Fruit fly (Drosophila melanogaster) whole organism, embryonic: ENCODE measurements around the gene Fer3HCH.
A peak's percentile ranks its signal among the peaks of the same experiment; 100 is the strongest.

Source experiments
- ATbp ChIP-seq: fragments of 200-800 bp; sonication (Bioruptor generic); optimal IDR thresholded peaks from 2 replicates; lab custom pipeline; 2017; ENCODE audit warnings: missing biosample characterization, mild to moderate bottlenecking, missing genetic modification characterization, missing genetic modification reagents
- BEAF-32 ChIP-seq: fragments of 200-800 bp; sonication (Bioruptor generic); optimal IDR thresholded peaks from 3 replicates; lab custom pipeline; 2017; ENCODE audit warnings: missing biosample characterization, missing genetic modification characterization, mild to moderate bottlenecking, moderate library complexity, missing genetic modification reagents
- CG10321 ChIP-seq: fragments of 200-800 bp; sonication (Bioruptor generic); IDR thresholded peaks from 2 replicates; pipeline ENCODE4 v1.3.6; 2022; ENCODE audit warnings: missing biosample characterization, missing genetic modification characterization
- CG11560 ChIP-seq: fragments of 200-800 bp; sonication (Bioruptor generic); IDR thresholded peaks from 3 replicates; pipeline ENCODE4 v1.3.6; 2022; ENCODE audit warnings: missing biosample characterization, missing genetic modification characterization
- CG12155 ChIP-seq: fragments of 200-800 bp; sonication (Bioruptor generic); optimal IDR thresholded peaks from 3 replicates; lab custom pipeline; 2016; ENCODE audit warnings: missing biosample characterization, missing genetic modification characterization
- CG1233 ChIP-seq: fragments of 200-800 bp; sonication (Bioruptor generic); optimal IDR thresholded peaks from 4 replicates; lab custom pipeline; 2018; ENCODE audit warnings: missing biosample characterization, mild to moderate bottlenecking, missing genetic modification characterization
- CG12391 ChIP-seq: fragments of 200-800 bp; sonication (Bioruptor generic); optimal IDR thresholded peaks from 3 replicates; lab custom pipeline; 2018; ENCODE audit warnings: missing biosample characterization, mild to moderate bottlenecking, missing genetic modification characterization, moderate library complexity
- CG14050 ChIP-seq: fragments of 200-800 bp; sonication (Bioruptor generic); IDR thresholded peaks from 3 replicates; pipeline ENCODE4 v1.3.6; 2022; ENCODE audit warnings: missing biosample characterization, missing genetic modification characterization
- CG1647 ChIP-seq: fragments of 200-800 bp; sonication (Bioruptor generic); optimal IDR thresholded peaks from 3 replicates; lab custom pipeline; 2016; ENCODE audit warnings: missing biosample characterization, missing genetic modification characterization
- CG17359 ChIP-seq: fragments of 200-800 bp; sonication (Bioruptor generic); optimal IDR thresholded peaks from 3 replicates; lab custom pipeline; 2018; ENCODE audit warnings: missing biosample characterization, mild to moderate bottlenecking, missing genetic modification characterization, moderate library complexity
- CG18262 ChIP-seq: fragments of 200-800 bp; optimal IDR thresholded peaks from 3 replicates; lab custom pipeline; 2019; ENCODE audit warnings: missing biosample characterization, mild to moderate bottlenecking, missing genetic modification characterization, moderate library complexity
- CG31388 ChIP-seq: fragments of 200-800 bp; sonication (Bioruptor generic); optimal IDR thresholded peaks from 2 replicates; lab custom pipeline; 2016; ENCODE audit warnings: missing biosample characterization, missing genetic modification characterization
- CG31441 ChIP-seq: fragments of 200-800 bp; sonication (Bioruptor generic); IDR thresholded peaks from 2 replicates; pipeline ENCODE4 v1.3.6; 2022; ENCODE audit warnings: missing biosample characterization, missing genetic modification characterization
- CG3281 ChIP-seq: fragments of 200-800 bp; sonication (Bioruptor generic); optimal IDR thresholded peaks from 3 replicates; lab custom pipeline; 2017; ENCODE audit warnings: missing biosample characterization, mild to moderate bottlenecking, missing genetic modification characterization
- CG34422 ChIP-seq: fragments of 200-800 bp; sonication (Bioruptor generic); IDR thresholded peaks from 3 replicates; pipeline ENCODE4 v1.3.6; 2022; ENCODE audit warnings: missing biosample characterization, missing genetic modification characterization
- CG43689 ChIP-seq: fragments of 200-800 bp; sonication (Bioruptor generic); IDR thresholded peaks from 2 replicates; pipeline ENCODE4 v1.3.6; 2022; ENCODE audit warnings: missing biosample characterization, missing genetic modification characterization
- CG4820 ChIP-seq: fragments of 200-800 bp; sonication (Bioruptor generic); optimal IDR thresholded peaks from 3 replicates; lab custom pipeline; 2016; ENCODE audit warnings: missing biosample characterization, missing genetic modification characterization
- CG8388 ChIP-seq: fragments of 200-800 bp; sonication (Bioruptor generic); optimal IDR thresholded peaks from 2 replicates; lab custom pipeline; 2019; ENCODE audit warnings: missing biosample characterization, mild to moderate bottlenecking, missing genetic modification characterization, moderate library complexity
- CG9727 ChIP-seq: fragments of 200-800 bp; sonication (Bioruptor generic); optimal IDR thresholded peaks from 3 replicates; lab custom pipeline; 2017; ENCODE audit warnings: missing biosample characterization, mild to moderate bottlenecking, missing genetic modification characterization
- Eip74EF ChIP-seq, 2 experiments: fragments of 200-800 bp in 1 of 2; fragments of >200 bp in 1 of 2; sonication (Bioruptor generic) in 1 of 2; optimal IDR thresholded peaks; 2 replicates each; lab custom pipeline; 2017 to 2019; ENCODE audit warnings: missing biosample characterization in 2 of 2, missing genetic modification characterization in 2 of 2, mild to moderate bottlenecking in 1 of 2, moderate library complexity in 1 of 2
- Elba2 ChIP-seq: fragments of 200-800 bp; sonication (Bioruptor generic); optimal IDR thresholded peaks from 3 replicates; lab custom pipeline; 2016; ENCODE audit warnings: missing biosample characterization, missing genetic modification characterization
- Ets97D ChIP-seq: fragments of 200-800 bp; sonication (Bioruptor generic); optimal IDR thresholded peaks from 3 replicates; lab custom pipeline; 2016; ENCODE audit warnings: missing biosample characterization, missing genetic modification characterization
- H15 ChIP-seq: fragments of 200-800 bp; sonication (Bioruptor generic); IDR thresholded peaks from 3 replicates; pipeline ENCODE4 v1.3.6; 2022; ENCODE audit warnings: missing biosample characterization, missing genetic modification characterization
- HLH4C ChIP-seq: fragments of 200-800 bp; sonication (Bioruptor generic); IDR thresholded peaks from 3 replicates; pipeline ENCODE4 v1.3.6; 2022; ENCODE audit warnings: missing biosample characterization, missing genetic modification characterization; ENCODE audit not compliant: partially characterized antibody
- Lhr ChIP-seq: fragments of 200-800 bp; sonication (Bioruptor generic); optimal IDR thresholded peaks from 3 replicates; lab custom pipeline; 2017; ENCODE audit warnings: mild to moderate bottlenecking, missing biosample characterization, missing genetic modification reagents, missing genetic modification characterization
- NC2β ChIP-seq: fragments of 200-800 bp; sonication (Bioruptor generic); optimal IDR thresholded peaks from 2 replicates; lab custom pipeline; 2016; ENCODE audit warnings: missing biosample characterization, missing genetic modification characterization
- Nf-YC ChIP-seq: fragments of 200-800 bp; optimal IDR thresholded peaks from 3 replicates; lab custom pipeline; 2019; ENCODE audit warnings: missing biosample characterization, mild to moderate bottlenecking, missing genetic modification characterization, moderate library complexity
- Opbp ChIP-seq: fragments of 200-800 bp; sonication (Bioruptor generic); IDR thresholded peaks from 3 replicates; pipeline ENCODE4 v1.3.6; 2022; ENCODE audit warnings: missing biosample characterization, missing genetic modification characterization; ENCODE audit not compliant: partially characterized antibody
- Rx ChIP-seq: fragments of 200-800 bp; sonication (Bioruptor generic); IDR thresholded peaks from 2 replicates; pipeline ENCODE4 v1.3.6; 2022; ENCODE audit warnings: missing biosample characterization, missing genetic modification characterization
- Sox100B ChIP-seq: fragments of 200-800 bp; sonication (Bioruptor generic); optimal IDR thresholded peaks from 3 replicates; lab custom pipeline; 2018; ENCODE audit warnings: missing biosample characterization, mild to moderate bottlenecking, missing genetic modification characterization
- Spps ChIP-seq: fragments of 200-800 bp; sonication (Bioruptor generic); optimal IDR thresholded peaks from 2 replicates; lab custom pipeline; 2018; ENCODE audit warnings: missing biosample characterization, mild to moderate bottlenecking, missing genetic modification characterization
- Ssrp ChIP-seq: fragments of 200-800 bp; sonication (Bioruptor generic); optimal IDR thresholded peaks from 2 replicates; lab custom pipeline; 2018; ENCODE audit warnings: missing biosample characterization, mild to moderate bottlenecking, missing genetic modification characterization, moderate library complexity
- Usf ChIP-seq: fragments of 200-800 bp; sonication (Bioruptor generic); optimal IDR thresholded peaks from 2 replicates; lab custom pipeline; 2017; ENCODE audit warnings: missing genotype, missing biosample characterization, missing genetic modification characterization
- amos ChIP-seq: fragments of 200-800 bp; sonication (Bioruptor generic); IDR thresholded peaks from 2 replicates; pipeline ENCODE4 v1.3.6; 2022; ENCODE audit warnings: missing biosample characterization, missing genetic modification characterization; ENCODE audit not compliant: partially characterized antibody
- ara ChIP-seq: fragments of 200-800 bp; sonication (Bioruptor generic); IDR thresholded peaks from 2 replicates; pipeline ENCODE4 v1.3.6; 2022; ENCODE audit warnings: missing biosample characterization, missing genetic modification characterization
- chinmo ChIP-seq: fragments of 200-800 bp; sonication (Bioruptor generic); IDR thresholded peaks from 4 replicates; pipeline ENCODE4 v1.3.6; 2022; ENCODE audit warnings: missing biosample characterization, missing genetic modification characterization; ENCODE audit not compliant: partially characterized antibody
- chm ChIP-seq: fragments of 200-800 bp; sonication (Bioruptor generic); IDR thresholded peaks from 2 replicates; pipeline ENCODE4 v1.3.6; 2022; ENCODE audit warnings: missing biosample characterization, missing genetic modification characterization
- ci ChIP-seq: fragments of 200-800 bp; sonication (Bioruptor generic); IDR thresholded peaks from 3 replicates; pipeline ENCODE4 v1.3.6; 2022; ENCODE audit warnings: missing biosample characterization, missing genetic modification characterization
- gsb-n ChIP-seq: fragments of 200-800 bp; sonication (Bioruptor generic); optimal IDR thresholded peaks from 3 replicates; lab custom pipeline; 2018; ENCODE audit warnings: missing biosample characterization, mild to moderate bottlenecking, missing genetic modification characterization
- kay ChIP-seq: fragments of 200-800 bp; sonication (Bioruptor generic); optimal IDR thresholded peaks from 2 replicates; lab custom pipeline; 2016; ENCODE audit warnings: missing biosample characterization, missing genetic modification characterization
- ken ChIP-seq: fragments of 200-800 bp; sonication (Bioruptor generic); IDR thresholded peaks from 3 replicates; pipeline ENCODE4 v1.3.6; 2022; ENCODE audit warnings: missing biosample characterization, missing genetic modification characterization
- lilli ChIP-seq: fragments of 200-800 bp; sonication (Bioruptor generic); optimal IDR thresholded peaks from 3 replicates; lab custom pipeline; 2016; ENCODE audit warnings: missing biosample characterization, missing genetic modification characterization
- lmd ChIP-seq: fragments of 200-800 bp; sonication (Bioruptor generic); IDR thresholded peaks from 2 replicates; pipeline ENCODE4 v1.3.6; 2022; ENCODE audit warnings: missing biosample characterization, missing genetic modification characterization
- pb ChIP-seq: fragments of 200-800 bp; sonication (Bioruptor generic); optimal IDR thresholded peaks from 3 replicates; lab custom pipeline; 2016; ENCODE audit warnings: missing biosample characterization, missing genetic modification characterization
- peb ChIP-seq: fragments of 200-800 bp; sonication (Bioruptor generic); IDR thresholded peaks from 2 replicates; pipeline ENCODE4 v1.3.6; 2022; ENCODE audit warnings: missing biosample characterization, missing genetic modification characterization
- pnt ChIP-seq: fragments of 200-800 bp; sonication (Bioruptor generic); optimal IDR thresholded peaks from 3 replicates; lab custom pipeline; 2016; ENCODE audit warnings: missing biosample characterization, missing genetic modification characterization
- pzg ChIP-seq: fragments of 200-800 bp; sonication (Bioruptor generic); optimal IDR thresholded peaks from 3 replicates; lab custom pipeline; 2018; ENCODE audit warnings: missing biosample characterization, mild to moderate bottlenecking, missing genetic modification characterization, moderate library complexity
- tin ChIP-seq: fragments of 200-800 bp; sonication (Bioruptor generic); optimal IDR thresholded peaks from 3 replicates; lab custom pipeline; 2016; ENCODE audit warnings: missing biosample characterization, missing genetic modification characterization
- tx ChIP-seq: fragments of 200-800 bp; sonication (Bioruptor generic); optimal IDR thresholded peaks from 2 replicates; lab custom pipeline; 2016; ENCODE audit warnings: missing biosample characterization, missing genetic modification characterization
- unc-4 ChIP-seq: fragments of 200-800 bp; sonication (Bioruptor generic); IDR thresholded peaks from 2 replicates; pipeline ENCODE4 v1.3.6; 2022; ENCODE audit warnings: missing biosample characterization, missing genetic modification characterization; ENCODE audit not compliant: partially characterized antibody
- zfh1 ChIP-seq: fragments of 200-800 bp; sonication (Bioruptor generic); IDR thresholded peaks from 3 replicates; pipeline ENCODE4 v1.3.6; 2022; ENCODE audit warnings: missing biosample characterization, missing genetic modification characterization

Fer3HCH gene

DNA sequence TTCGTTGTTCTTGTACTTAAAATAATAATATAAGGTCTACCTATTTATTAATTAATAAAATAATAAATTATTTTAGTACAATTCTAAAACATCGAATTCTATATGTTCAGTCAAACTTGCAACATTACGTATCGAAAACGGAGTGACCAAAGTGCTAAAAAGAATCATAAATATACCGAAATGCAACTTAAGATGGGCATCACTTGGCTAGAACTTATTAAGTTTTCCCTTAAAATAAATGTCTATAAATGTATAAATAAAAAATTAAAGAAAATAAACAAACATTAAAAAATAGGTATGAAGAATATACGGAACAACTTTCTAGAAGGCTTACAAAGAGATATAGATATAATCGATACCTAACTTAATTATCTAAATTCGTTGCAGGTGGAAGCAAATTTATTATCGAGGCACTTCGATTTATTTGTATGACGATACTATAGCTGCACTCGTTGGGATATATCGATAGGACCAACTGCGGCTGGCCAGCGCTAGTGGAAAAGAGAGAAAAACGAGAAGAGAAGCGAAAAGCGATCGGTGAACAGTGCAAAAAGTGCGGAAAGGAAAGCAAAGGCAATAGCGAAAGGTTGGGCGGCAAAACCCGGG lies 17.2 kb downstream of the Fer3HCH start, which contains the start of gene lic (continued):
- TF ChIP-seq chinmo (GFP tag; lab: Robert Waterston, UW) (peak; percentile 87), Nf-YC (tag; lab: Kevin White, UChicago) (no peak), Ets97D (peak; percentile 7), CG11560 (tag; lab: Robert Waterston, UW) (no peak), CG17359 (tag; lab: Kevin White, UChicago) (no peak), CG31441 (GFP tag; lab: Robert Waterston, UW) (no peak), Lhr (no peak), CG14050 (no peak), Sox100B (GFP tag; lab: Kevin White, UChicago) (no peak), CG4820 (no peak), NC2β (no peak), Elba2 (GFP tag; lab: Kevin White, UChicago) (no peak), tx (GFP tag; lab: Kevin White, UChicago) (no peak), Eip74EF (GFP tag; optimal IDR thresholded peaks at IDR 0.05; lab: Kevin White, UChicago) (no peak), ken (no peak), pnt (no peak), CG1647 (GFP tag; lab: Kevin White, UChicago) (no peak), lmd (GFP tag; lab: Robert Waterston, UW) (no peak), CG31388 (GFP tag; lab: Kevin White, UChicago) (no peak), CG18262 (tag; lab: Kevin White, UChicago) (no peak), CG12391 (no peak), amos (peak; percentile 87), pzg (GFP tag; lab: Kevin White, UChicago) (peak; percentile 47), ATbp (GFP tag; lab: Kevin White, UChicago) (no peak), Rx (GFP tag; lab: Robert Waterston, UW) (no peak), HLH4C (GFP tag; lab: Robert Waterston, UW) (peak; percentile 73), Spps (tag; lab: Kevin White, UChicago) (no peak), CG12155 (GFP tag; lab: Kevin White, UChicago) (no peak), zfh1 (GFP tag; lab: Robert Waterston, UW) (no peak), tin (GFP tag; lab: Kevin White, UChicago) (no peak), CG8388 (GFP tag; lab: Kevin White, UChicago) (no peak), Opbp (peak; percentile 88), CG3281 (GFP tag; lab: Kevin White, UChicago) (no peak), H15 (GFP tag; lab: Robert Waterston, UW) (no peak), CG10321 (no peak), ci (GFP tag; lab: Robert Waterston, UW) (no peak), lilli (GFP tag; lab: Kevin White, UChicago) (no peak), CG9727 (GFP tag; lab: Kevin White, UChicago) (no peak), BEAF-32 (GFP tag; lab: Kevin White, UChicago) (peak; percentile 72), gsb-n (no peak), Usf (GFP tag; lab: Kevin White, UChicago) (no peak), chm (GFP tag; lab: Robert Waterston, UW) (no peak), CG43689 (GFP tag; lab: Robert Waterston, UW) (no peak), Ssrp (tag; lab: Kevin White, UChicago) (no peak), peb (GFP tag; lab: Robert Waterston, UW) (no peak), kay (GFP tag; lab: Kevin White, UChicago) (no peak), CG34422 (GFP tag; lab: Robert Waterston, UW) (no peak), CG1233 (GFP tag; lab: Kevin White, UChicago) (no peak), ara (GFP tag; lab: Robert Waterston, UW) (no peak), pb (no peak), unc-4 (GFP tag; lab: Robert Waterston, UW) (peak; percentile 60)
